Worm (Caenorhabditis elegans) whole organism, early embryonic: ENCODE measurements around the gene Y49F6A.12.

ENCODE experiments used
- B0310.2 ChIP-seq: sonication (generic microtip); optimal IDR thresholded peaks from 2 replicates; lab custom pipeline; 2016; ENCODE audit warnings: mild to moderate bottlenecking, missing genetic modification characterization, missing compliant biosample characterization
- F13C5.2 ChIP-seq: sonication (generic microtip); optimal IDR thresholded peaks from 2 replicates; lab custom pipeline; 2017; ENCODE audit warnings: mild to moderate bottlenecking, missing genetic modification characterization, inconsistent platforms, missing compliant biosample characterization
- aly-1 ChIP-seq: sonication (generic microtip); optimal IDR thresholded peaks from 2 replicates; lab custom pipeline; 2016; ENCODE audit warnings: missing genetic modification characterization, missing compliant biosample characterization
- ama-1 ChIP-seq: fragments of 150-350 bp; optimal IDR thresholded peaks from 2 replicates; lab custom pipeline; 2014
- ceh-13 ChIP-seq: fragments of 200-800 bp; sonication (Bioruptor generic); optimal IDR thresholded peaks from 2 replicates; lab custom pipeline; 2018; ENCODE audit warnings: mild to moderate bottlenecking, missing genetic modification characterization, missing compliant biosample characterization
- ceh-36 ChIP-seq: sonication (generic microtip); optimal IDR thresholded peaks from 2 replicates; lab custom pipeline; 2016; ENCODE audit warnings: missing genetic modification characterization, inconsistent platforms, missing compliant biosample characterization
- ets-7 ChIP-seq: sonication (generic microtip); optimal IDR thresholded peaks from 2 replicates; lab custom pipeline; 2016; ENCODE audit warnings: missing genotype, missing genetic modification characterization, missing compliant biosample characterization
- flt-1 ChIP-seq: fragments of 200-800 bp; sonication (Bioruptor generic); IDR thresholded peaks from 2 replicates; pipeline ENCODE4 v1.3.6; 2022; ENCODE audit warnings: missing genetic modification characterization, missing compliant biosample characterization
- hmbx-1 ChIP-seq: sonication (generic microtip); optimal IDR thresholded peaks from 2 replicates; lab custom pipeline; 2016; ENCODE audit warnings: mild to moderate bottlenecking, missing genetic modification characterization, missing compliant biosample characterization
- hmg-4 ChIP-seq: fragments of 200-800 bp; sonication (Bioruptor generic); optimal IDR thresholded peaks from 2 replicates; lab custom pipeline; 2018; ENCODE audit warnings: mild to moderate bottlenecking, missing genetic modification characterization, missing compliant biosample characterization
- hnd-1 ChIP-seq: sonication (generic microtip); optimal IDR thresholded peaks from 2 replicates; lab custom pipeline; 2016; ENCODE audit warnings: missing genetic modification characterization, missing compliant biosample characterization
- pes-1 ChIP-seq: fragments of 200-800 bp; sonication (Bioruptor generic); IDR thresholded peaks from 2 replicates; pipeline ENCODE4 v1.3.6; 2022; ENCODE audit warnings: missing genetic modification reagents, missing genetic modification characterization, missing compliant biosample characterization
- scrt-1 ChIP-seq: fragments of 200-800 bp; sonication (Bioruptor generic); IDR thresholded peaks from 2 replicates; pipeline ENCODE4 v1.3.6; 2022; ENCODE audit warnings: missing genetic modification characterization, missing compliant biosample characterization
- sea-1 ChIP-seq: fragments of 200-800 bp; sonication (Bioruptor generic); conservative IDR thresholded peaks from 2 replicates; pipeline ENCODE4 v1.3.6; 2022; ENCODE audit warnings: missing genetic modification characterization, missing compliant biosample characterization
- tbx-11 ChIP-seq: fragments of 200-800 bp; sonication (Bioruptor generic); IDR thresholded peaks from 2 replicates; pipeline ENCODE4 v1.3.6; 2022; ENCODE audit warnings: missing genetic modification characterization, missing compliant biosample characterization
- tbx-37 ChIP-seq: fragments of 200-800 bp; sonication (Bioruptor generic); conservative IDR thresholded peaks from 2 replicates; pipeline ENCODE4 v1.3.6; 2022; ENCODE audit warnings: missing genetic modification reagents, missing genetic modification characterization, missing compliant biosample characterization
- tra-4 ChIP-seq: sonication (generic microtip); optimal IDR thresholded peaks from 2 replicates; lab custom pipeline; 2017; ENCODE audit warnings: missing genetic modification characterization, missing compliant biosample characterization

Gene Y49F6A.12

DNA sequence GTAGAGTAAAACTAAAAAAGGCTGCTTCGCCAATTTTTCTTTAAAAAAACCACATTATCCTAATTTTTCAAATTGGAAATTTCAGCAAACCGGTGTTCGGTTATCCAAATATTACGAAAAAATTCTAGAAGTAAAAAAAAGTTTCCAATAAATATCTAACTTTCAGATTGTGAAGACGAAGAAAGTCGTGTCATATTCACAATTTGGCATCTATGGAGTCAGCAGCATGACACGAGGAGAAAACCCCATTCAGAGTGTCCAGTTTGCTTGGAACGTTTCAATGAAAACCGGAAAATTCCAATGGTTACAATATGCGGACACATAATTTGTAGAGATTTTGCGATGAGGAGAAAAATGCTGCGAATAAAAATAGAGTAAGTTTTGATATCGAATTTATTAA, at the start of gene Y49F6A.12:
Gene Y49F6A.12 (plus strand): TSS at position 301 of the 400 bp plus-strand sequence.
- TF ChIP-seq ets-7 (tag; lab: Kevin White, UChicago) (no peak), tbx-37 (no peak), flt-1 (GFP tag; lab: Robert Waterston, UW) (no peak), sea-1 (GFP tag; lab: Robert Waterston, UW) (no peak), hmg-4 (GFP tag; lab: Kevin White, UChicago) (no peak), ceh-13 (no peak), pes-1 (GFP tag; lab: Robert Waterston, UW) (no peak), ama-1 (lab: Kevin White, UChicago) (no peak), B0310.2 (tag; lab: Kevin White, UChicago) (no peak), scrt-1 (GFP tag; lab: Robert Waterston, UW) (no peak), ceh-36 (tag; lab: Kevin White, UChicago) (no peak), aly-1 (tag; lab: Kevin White, UChicago) (no peak), F13C5.2 (tag; lab: Kevin White, UChicago) (no peak)

DNA sequence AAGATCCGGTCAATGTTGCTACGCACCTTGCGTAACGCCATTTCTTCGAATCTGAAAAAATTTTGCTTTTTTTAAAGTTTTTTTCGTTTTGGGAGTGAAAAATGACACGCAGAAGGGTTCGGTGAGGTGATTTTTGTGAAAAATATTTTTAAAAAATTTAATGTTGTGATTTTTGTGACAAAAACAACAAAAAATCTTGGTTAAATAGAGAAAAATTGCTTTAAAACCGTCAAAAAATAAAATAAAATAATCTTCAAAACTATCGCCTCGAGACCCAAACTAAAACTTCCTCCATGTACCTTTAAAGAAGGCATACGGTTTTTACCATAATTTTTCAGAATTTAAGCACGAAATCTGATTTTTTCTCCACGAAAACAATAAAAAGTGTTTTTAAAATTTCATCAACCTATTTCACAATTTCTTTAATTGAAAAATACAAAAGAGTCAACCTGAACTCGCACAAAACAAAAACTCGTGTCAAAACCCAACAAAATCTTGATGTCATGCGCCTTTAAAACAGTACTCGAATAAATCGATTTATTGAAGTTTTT, 49.0 kb upstream of the Y49F6A.12 start, which contains the start of gene apd-3:
Gene apd-3 (minus strand): TSS at position 51 of the 551 bp plus-strand sequence.
- TF ChIP-seq tra-4 (tag; lab: Kevin White, UChicago) (no peak), sea-1 (GFP tag; lab: Robert Waterston, UW) (no peak), B0310.2 (tag; lab: Kevin White, UChicago) (no peak), hmg-4 (GFP tag; lab: Kevin White, UChicago) (no peak)

DNA sequence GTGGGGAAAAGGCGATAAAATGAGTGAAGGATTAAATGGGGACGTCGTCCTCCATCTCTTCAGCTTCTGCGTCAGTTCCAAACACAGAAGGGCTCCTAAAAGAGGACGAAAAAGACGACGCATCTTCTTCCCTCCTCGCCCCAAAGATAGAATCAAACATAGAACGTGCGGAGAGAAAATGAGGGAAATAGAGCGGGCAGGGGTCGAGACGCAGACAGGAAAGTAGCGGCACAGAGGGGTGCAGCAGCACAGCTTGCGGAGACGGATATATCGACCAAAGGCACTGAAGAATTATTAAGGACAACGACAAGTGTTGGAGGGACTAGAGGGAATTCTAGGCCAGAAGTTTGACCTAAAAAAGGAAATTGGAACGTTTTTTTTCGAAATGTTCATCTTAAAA, 48.2 kb upstream of the Y49F6A.12 start:
- TF ChIP-seq hmg-4 (GFP tag; lab: Kevin White, UChicago) (peak; percentile 54), tbx-37 (0 out of 2 replicates have a peak, but pooled peaks have one; percentile 6), pes-1 (GFP tag; lab: Robert Waterston, UW) (no peak), sea-1 (GFP tag; lab: Robert Waterston, UW) (no peak), ama-1 (lab: Kevin White, UChicago) (no peak)

DNA sequence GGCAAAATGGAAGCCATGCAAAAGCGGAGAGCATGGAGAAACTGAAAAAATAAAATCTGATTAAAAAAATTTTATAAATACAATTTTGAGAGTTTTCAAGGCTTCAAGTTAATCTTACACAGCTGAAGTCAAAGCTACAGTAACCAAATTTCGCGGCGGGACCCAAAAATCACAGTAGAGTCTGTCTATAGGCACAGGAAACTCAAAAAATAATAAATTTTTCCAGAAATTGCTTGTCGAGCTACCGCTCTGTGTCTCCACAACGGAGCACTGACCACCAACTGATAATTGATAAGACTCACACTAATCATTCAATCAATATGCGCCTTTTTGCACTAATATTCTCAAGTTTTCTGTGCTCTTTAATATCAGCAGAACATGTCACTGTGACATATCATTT, 45.1 kb upstream of the Y49F6A.12 start, which contains the start of gene W10G11.19:
Gene W10G11.19 (plus strand): TSS at position 301 of the 400 bp plus-strand sequence.
- no peak for TF ChIP-seq hnd-1 (tag; lab: Kevin White, UChicago)
- no peak for TF ChIP-seq hmg-4 (GFP tag; lab: Kevin White, UChicago)
- TF ChIP-seq F13C5.2 (tag; lab: Kevin White, UChicago): no peak
- TF ChIP-seq tra-4 (tag; lab: Kevin White, UChicago): no peak

DNA sequence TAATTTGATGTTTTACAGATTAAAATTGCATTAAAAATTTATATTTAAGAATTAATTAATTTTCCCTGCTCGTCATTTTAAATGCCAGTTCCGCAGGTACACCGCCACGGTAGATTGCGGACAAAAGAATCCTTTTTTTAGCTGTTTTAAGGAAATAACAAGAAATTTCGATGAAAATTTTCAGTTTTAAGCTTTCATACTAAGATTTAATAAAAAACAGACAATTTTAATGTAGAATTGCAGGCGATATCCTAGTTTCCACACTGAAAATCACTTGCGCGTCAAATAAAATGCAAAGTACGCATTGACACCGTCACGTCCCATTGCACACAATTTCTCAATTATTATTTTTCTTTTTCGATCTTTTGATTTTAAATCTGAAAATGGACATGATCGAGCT, 42.0 kb upstream of the Y49F6A.12 start, which contains the start of gene dnc-3:
Gene dnc-3 (plus strand): TSS at position 272 of the 400 bp plus-strand sequence.
- no peak for TF ChIP-seq B0310.2 (tag; lab: Kevin White, UChicago)
- TF ChIP-seq tbx-11 (GFP tag; lab: Robert Waterston, UW): no peak
- TF ChIP-seq aly-1 (tag; lab: Kevin White, UChicago): no peak
- TF ChIP-seq ets-7 (tag; lab: Kevin White, UChicago): no peak
- no peak for TF ChIP-seq ceh-13
- TF ChIP-seq F13C5.2 (tag; lab: Kevin White, UChicago): peak; percentile 40

DNA sequence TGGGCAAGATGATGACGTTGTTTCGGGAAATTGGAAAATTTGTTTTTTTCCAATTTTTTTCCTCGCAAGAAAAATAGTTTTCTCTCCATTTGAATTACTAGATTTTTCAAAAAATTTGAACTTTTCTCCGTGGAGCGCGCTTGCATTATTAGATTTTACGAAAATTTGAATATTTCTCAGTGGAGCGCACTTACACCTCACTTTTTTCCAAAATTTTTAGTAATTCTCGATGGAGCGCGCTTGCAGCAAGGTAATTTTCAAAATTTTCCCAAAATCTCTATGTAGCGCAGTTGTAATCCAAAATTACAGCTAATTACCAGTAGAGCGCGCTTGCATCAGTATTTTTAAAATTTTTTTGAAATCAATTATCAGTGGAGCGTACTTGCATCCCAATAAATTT, 40.8 kb upstream of the Y49F6A.12 start:
- TF ChIP-seq F13C5.2 (tag; lab: Kevin White, UChicago) (no peak), ceh-13 (no peak), hnd-1 (tag; lab: Kevin White, UChicago) (no peak), hmbx-1 (tag; lab: Kevin White, UChicago) (no peak), ama-1 (lab: Kevin White, UChicago) (no peak), tra-4 (tag; lab: Kevin White, UChicago) (no peak), sea-1 (GFP tag; lab: Robert Waterston, UW) (no peak), tbx-37 (no peak), ets-7 (tag; lab: Kevin White, UChicago) (no peak), flt-1 (GFP tag; lab: Robert Waterston, UW) (no peak), B0310.2 (tag; lab: Kevin White, UChicago) (no peak), scrt-1 (GFP tag; lab: Robert Waterston, UW) (no peak), aly-1 (tag; lab: Kevin White, UChicago) (no peak)

DNA sequence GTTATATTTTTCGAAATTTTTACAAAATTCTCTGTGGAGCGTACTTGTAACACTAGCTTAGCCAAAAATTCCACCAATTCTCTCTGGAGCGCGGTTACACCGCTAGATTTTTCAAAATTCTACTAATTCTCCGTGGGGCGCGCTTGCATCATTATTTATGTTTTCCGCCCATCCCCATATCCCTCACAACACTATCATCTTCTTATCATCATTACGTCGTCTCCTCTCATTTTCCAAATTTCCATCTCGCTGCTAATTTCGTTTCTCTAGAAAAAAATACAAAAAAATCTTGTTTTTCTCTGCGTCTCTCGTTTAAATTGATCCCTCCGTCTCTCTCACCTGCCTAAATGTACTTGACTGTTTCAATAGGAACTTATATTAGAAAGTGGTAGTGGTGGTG, 40.2 kb upstream of the Y49F6A.12 start:
- TF ChIP-seq hnd-1 (tag; lab: Kevin White, UChicago) (no peak), aly-1 (tag; lab: Kevin White, UChicago) (no peak), B0310.2 (tag; lab: Kevin White, UChicago) (no peak), tra-4 (tag; lab: Kevin White, UChicago) (no peak), F13C5.2 (tag; lab: Kevin White, UChicago) (no peak), sea-1 (GFP tag; lab: Robert Waterston, UW) (no peak), ceh-36 (tag; lab: Kevin White, UChicago) (no peak), pes-1 (GFP tag; lab: Robert Waterston, UW) (no peak), ama-1 (lab: Kevin White, UChicago) (no peak), ets-7 (tag; lab: Kevin White, UChicago) (no peak), ceh-13 (no peak), tbx-37 (no peak), scrt-1 (GFP tag; lab: Robert Waterston, UW) (no peak), flt-1 (GFP tag; lab: Robert Waterston, UW) (no peak), hmg-4 (GFP tag; lab: Kevin White, UChicago) (no peak), hmbx-1 (tag; lab: Kevin White, UChicago) (no peak), tbx-11 (GFP tag; lab: Robert Waterston, UW) (no peak)
